Worm (Caenorhabditis elegans) whole organism, early embryonic: ENCODE data around the gene jtr-1.

Experiments
- aly-1 ChIP-seq: sonication (generic microtip); optimal IDR thresholded peaks from 2 replicates; lab custom pipeline; 2016; ENCODE audit warnings: missing genetic modification characterization, missing compliant biosample characterization
- ama-1 ChIP-seq: fragments of 150-350 bp; optimal IDR thresholded peaks from 2 replicates; lab custom pipeline; 2014
- ceh-13 ChIP-seq: fragments of 200-800 bp; sonication (Bioruptor generic); optimal IDR thresholded peaks from 2 replicates; lab custom pipeline; 2018; ENCODE audit warnings: mild to moderate bottlenecking, missing genetic modification characterization, missing compliant biosample characterization
- ceh-36 ChIP-seq: sonication (generic microtip); optimal IDR thresholded peaks from 2 replicates; lab custom pipeline; 2016; ENCODE audit warnings: missing genetic modification characterization, inconsistent platforms, missing compliant biosample characterization
- ets-7 ChIP-seq: sonication (generic microtip); optimal IDR thresholded peaks from 2 replicates; lab custom pipeline; 2016; ENCODE audit warnings: missing genotype, missing genetic modification characterization, missing compliant biosample characterization
- flt-1 ChIP-seq: fragments of 200-800 bp; sonication (Bioruptor generic); IDR thresholded peaks from 2 replicates; pipeline ENCODE4 v1.3.6; 2022; ENCODE audit warnings: missing genetic modification characterization, missing compliant biosample characterization
- hmbx-1 ChIP-seq: sonication (generic microtip); optimal IDR thresholded peaks from 2 replicates; lab custom pipeline; 2016; ENCODE audit warnings: mild to moderate bottlenecking, missing genetic modification characterization, missing compliant biosample characterization
- hmg-4 ChIP-seq: fragments of 200-800 bp; sonication (Bioruptor generic); optimal IDR thresholded peaks from 2 replicates; lab custom pipeline; 2018; ENCODE audit warnings: mild to moderate bottlenecking, missing genetic modification characterization, missing compliant biosample characterization
- hnd-1 ChIP-seq: sonication (generic microtip); optimal IDR thresholded peaks from 2 replicates; lab custom pipeline; 2016; ENCODE audit warnings: missing genetic modification characterization, missing compliant biosample characterization
- pes-1 ChIP-seq: fragments of 200-800 bp; sonication (Bioruptor generic); IDR thresholded peaks from 2 replicates; pipeline ENCODE4 v1.3.6; 2022; ENCODE audit warnings: missing genetic modification reagents, missing genetic modification characterization, missing compliant biosample characterization
- scrt-1 ChIP-seq: fragments of 200-800 bp; sonication (Bioruptor generic); IDR thresholded peaks from 2 replicates; pipeline ENCODE4 v1.3.6; 2022; ENCODE audit warnings: missing genetic modification characterization, missing compliant biosample characterization
- tbx-11 ChIP-seq: fragments of 200-800 bp; sonication (Bioruptor generic); IDR thresholded peaks from 2 replicates; pipeline ENCODE4 v1.3.6; 2022; ENCODE audit warnings: missing genetic modification characterization, missing compliant biosample characterization
- tbx-37 ChIP-seq: fragments of 200-800 bp; sonication (Bioruptor generic); conservative IDR thresholded peaks from 2 replicates; pipeline ENCODE4 v1.3.6; 2022; ENCODE audit warnings: missing genetic modification reagents, missing genetic modification characterization, missing compliant biosample characterization
- tra-4 ChIP-seq: sonication (generic microtip); optimal IDR thresholded peaks from 2 replicates; lab custom pipeline; 2017; ENCODE audit warnings: missing genetic modification characterization, missing compliant biosample characterization

- no peak for TF ChIP-seq tbx-37 (GFP tag; lab: Robert Waterston, UW)
- TF ChIP-seq ets-7 (tag; lab: Kevin White, UChicago), result no peak
- no peak for TF ChIP-seq tbx-11 (GFP tag; lab: Robert Waterston, UW)
- TF ChIP-seq hmbx-1 (tag; lab: Kevin White, UChicago), result no peak
- no peak for TF ChIP-seq aly-1 (tag; lab: Kevin White, UChicago)
- TF ChIP-seq pes-1 (GFP tag; lab: Robert Waterston, UW), result no peak
- TF ChIP-seq ama-1 (lab: Kevin White, UChicago), result no peak
- TF ChIP-seq ceh-36 (tag; lab: Kevin White, UChicago), result no peak
- no peak for TF ChIP-seq ceh-13 (GFP tag; lab: Kevin White, UChicago)
- no peak for TF ChIP-seq hmg-4
- no peak for TF ChIP-seq tra-4 (tag; lab: Kevin White, UChicago)
- TF ChIP-seq flt-1 (GFP tag; lab: Robert Waterston, UW), result no peak
- TF ChIP-seq hnd-1 (tag; lab: Kevin White, UChicago), result no peak
- TF ChIP-seq scrt-1 (GFP tag; lab: Robert Waterston, UW), result no peak
Measured at ce11 chrIV:1424962-1425361, 4.2 kb downstream of the jtr-1 start, which contains the start of gene Y77E11A.8.
